Worm (Caenorhabditis elegans) whole organism, late embryonic: Measurements from ENCODE around the gene F20E11.17.

Experiments
- F13H6.1 ChIP-seq: sonication (generic microtip); optimal IDR thresholded peaks from 2 replicates; lab custom pipeline; 2016; ENCODE audit warnings: missing genetic modification characterization, missing compliant biosample characterization
- ceh-2 ChIP-seq: sonication (generic microtip); optimal IDR thresholded peaks from 2 replicates; lab custom pipeline; 2016; ENCODE audit warnings: missing genotype, missing genetic modification characterization, missing compliant biosample characterization
- ceh-22 ChIP-seq: sonication (generic microtip); optimal IDR thresholded peaks from 2 replicates; lab custom pipeline; 2017; ENCODE audit warnings: missing biosample characterization, missing genetic modification characterization
- ceh-48 ChIP-seq: sonication (generic microtip); optimal IDR thresholded peaks from 2 replicates; lab custom pipeline; 2016; ENCODE audit warnings: missing genetic modification characterization, inconsistent platforms, missing compliant biosample characterization
- ceh-6 ChIP-seq: fragments of 200-800 bp; sonication (Bioruptor generic); optimal IDR thresholded peaks from 2 replicates; lab custom pipeline; 2018; ENCODE audit warnings: mild to moderate bottlenecking, missing genetic modification characterization, missing compliant biosample characterization
- ceh-9 ChIP-seq: sonication (generic microtip); optimal IDR thresholded peaks from 2 replicates; lab custom pipeline; 2016; ENCODE audit warnings: mild to moderate bottlenecking, missing genetic modification characterization, inconsistent platforms, missing compliant biosample characterization
- elt-4 ChIP-seq: sonication (generic microtip); optimal IDR thresholded peaks from 2 replicates; lab custom pipeline; 2016; ENCODE audit warnings: missing genetic modification characterization, missing compliant biosample characterization
- hlh-30 ChIP-seq: sonication (generic microtip); optimal IDR thresholded peaks from 2 replicates; lab custom pipeline; 2017; ENCODE audit warnings: antibody characterized with exemption, missing genetic modification characterization, missing compliant biosample characterization; ENCODE audit not compliant: insufficient read depth
- hlh-6 ChIP-seq: sonication (generic microtip); optimal IDR thresholded peaks from 2 replicates; lab custom pipeline; 2016; ENCODE audit warnings: missing genotype, missing genetic modification characterization, missing compliant biosample characterization
- nfya-1 ChIP-seq: sonication (generic microtip); optimal IDR thresholded peaks from 2 replicates; lab custom pipeline; 2017; ENCODE audit warnings: missing genetic modification characterization, mild to moderate bottlenecking, missing compliant biosample characterization, antibody characterized with exemption, moderate library complexity
- nhr-11 ChIP-seq: fragments of 150-350 bp; optimal IDR thresholded peaks from 2 replicates; lab custom pipeline; 2014; ENCODE audit warnings: missing biosample characterization, missing genetic modification characterization
- pha-4 ChIP-seq: fragments of 150-350 bp; optimal IDR thresholded peaks from 2 replicates; lab custom pipeline; 2018; ENCODE audit warnings: missing biosample characterization, missing genetic modification reagents, missing genetic modification characterization
- rnt-1 ChIP-seq: sonication (generic microtip); optimal IDR thresholded peaks from 2 replicates; lab custom pipeline; 2016; ENCODE audit warnings: missing genetic modification characterization, missing compliant biosample characterization
- sdc-2 ChIP-seq: sonication (generic microtip); optimal IDR thresholded peaks from 2 replicates; lab custom pipeline; 2016; ENCODE audit warnings: missing genotype, missing genetic modification characterization, missing compliant biosample characterization

- no peak for TF ChIP-seq rnt-1 (tag; lab: Kevin White, UChicago)
- no peak for TF ChIP-seq nfya-1 (tag; lab: Kevin White, UChicago)
- TF ChIP-seq ceh-6 (GFP tag; lab: Kevin White, UChicago), result no peak
- no peak for TF ChIP-seq ceh-9 (tag; lab: Kevin White, UChicago)
- no peak for TF ChIP-seq ceh-48 (tag; lab: Kevin White, UChicago)
- no peak for TF ChIP-seq nhr-11
- TF ChIP-seq hlh-30 (tag; lab: Kevin White, UChicago), result no peak
- TF ChIP-seq F13H6.1 (tag; lab: Kevin White, UChicago), result no peak
- TF ChIP-seq ceh-2 (tag; lab: Kevin White, UChicago), result no peak
- TF ChIP-seq ceh-22, result no peak
- no peak for TF ChIP-seq elt-4 (tag; lab: Kevin White, UChicago)
- no peak for TF ChIP-seq pha-4 (tag; lab: Kevin White, UChicago)
- TF ChIP-seq hlh-6 (tag; lab: Kevin White, UChicago), result no peak
- TF ChIP-seq sdc-2 (tag; lab: Kevin White, UChicago), result no peak
Measured at ce11 chrV:17449836-17450235, 19.2 kb downstream of the F20E11.17 start.
